Fruit fly (Drosophila melanogaster) whole organism, embryonic: ENCODE measurements around the gene eIF4E6.
A peak's percentile ranks its signal among the peaks of the same experiment; 100 is the strongest.

Experiments
- ATbp ChIP-seq: fragments of 200-800 bp; sonication (Bioruptor generic); optimal IDR thresholded peaks from 2 replicates; lab custom pipeline; 2017; ENCODE audit warnings: missing biosample characterization, mild to moderate bottlenecking, missing genetic modification characterization, missing genetic modification reagents
- Abd-B ChIP-seq: fragments of 200-800 bp; sonication (Bioruptor generic); optimal IDR thresholded peaks from 2 replicates; lab custom pipeline; 2018; ENCODE audit warnings: missing biosample characterization, mild to moderate bottlenecking, missing genetic modification characterization, moderate library complexity
- BtbVII ChIP-seq: fragments of 200-800 bp; sonication (Bioruptor generic); optimal IDR thresholded peaks from 3 replicates; lab custom pipeline; 2017; ENCODE audit warnings: missing biosample characterization, mild to moderate bottlenecking, missing genetic modification characterization
- CG10209 ChIP-seq: fragments of 200-800 bp; sonication (Bioruptor generic); optimal IDR thresholded peaks from 3 replicates; lab custom pipeline; 2017; ENCODE audit warnings: missing biosample characterization, mild to moderate bottlenecking, missing genetic modification characterization, missing genetic modification reagents
- CG10321 ChIP-seq: fragments of 200-800 bp; sonication (Bioruptor generic); IDR thresholded peaks from 2 replicates; pipeline ENCODE4 v1.3.6; 2022; ENCODE audit warnings: missing biosample characterization, missing genetic modification characterization
- CG11456 ChIP-seq: fragments of 200-800 bp; sonication (Bioruptor generic); IDR thresholded peaks from 3 replicates; pipeline ENCODE4 v1.3.6; 2022; ENCODE audit warnings: missing biosample characterization, missing genetic modification characterization
- CG12659 ChIP-seq: fragments of 200-800 bp; sonication (Bioruptor generic); optimal IDR thresholded peaks from 3 replicates; lab custom pipeline; 2017; ENCODE audit warnings: mild to moderate bottlenecking, missing biosample characterization, missing genetic modification reagents, missing genetic modification characterization
- CG12744 ChIP-seq: fragments of 200-800 bp; sonication (Bioruptor generic); optimal IDR thresholded peaks from 2 replicates; lab custom pipeline; 2016; ENCODE audit warnings: missing biosample characterization, missing genetic modification characterization
- CG13287 ChIP-seq: fragments of 200-800 bp; sonication (Bioruptor generic); IDR thresholded peaks from 2 replicates; pipeline ENCODE4 v1.3.6; 2022; ENCODE audit warnings: missing biosample characterization, missing genetic modification characterization; ENCODE audit not compliant: partially characterized antibody
- CG13296 ChIP-seq: fragments of 200-800 bp; sonication (Bioruptor generic); optimal IDR thresholded peaks from 3 replicates; lab custom pipeline; 2018; ENCODE audit warnings: missing biosample characterization, mild to moderate bottlenecking, missing genetic modification characterization
- CG14441 ChIP-seq: fragments of 200-800 bp; sonication (Bioruptor generic); IDR thresholded peaks from 2 replicates; pipeline ENCODE4 v1.3.6; 2022; ENCODE audit warnings: missing biosample characterization, missing genetic modification characterization
- CG15479 ChIP-seq: fragments of 200-800 bp; sonication (Bioruptor generic); optimal IDR thresholded peaks from 3 replicates; lab custom pipeline; 2019; ENCODE audit warnings: missing biosample characterization, mild to moderate bottlenecking, missing genetic modification characterization, moderate library complexity
- CG15514 ChIP-seq: fragments of 200-800 bp; sonication (Bioruptor generic); optimal IDR thresholded peaks from 3 replicates; lab custom pipeline; 2017; ENCODE audit warnings: missing biosample characterization, missing genetic modification characterization, mild to moderate bottlenecking, moderate library complexity, missing genetic modification reagents
- CG1603 ChIP-seq: fragments of 200-800 bp; sonication (Bioruptor generic); optimal IDR thresholded peaks from 2 replicates; lab custom pipeline; 2019; ENCODE audit warnings: missing biosample characterization, mild to moderate bottlenecking, missing genetic modification characterization, moderate library complexity
- CG2678 ChIP-seq: fragments of 200-800 bp; sonication (Bioruptor generic); optimal IDR thresholded peaks from 3 replicates; lab custom pipeline; 2019; ENCODE audit warnings: missing biosample characterization, mild to moderate bottlenecking, missing genetic modification characterization, moderate library complexity
- CG30403 ChIP-seq: fragments of 200-800 bp; sonication (Bioruptor generic); optimal IDR thresholded peaks from 3 replicates; lab custom pipeline; 2016; ENCODE audit warnings: missing biosample characterization, missing genetic modification characterization
- CG3838 ChIP-seq: fragments of 200-800 bp; sonication (Bioruptor generic); optimal IDR thresholded peaks from 3 replicates; lab custom pipeline; 2016; ENCODE audit warnings: missing biosample characterization, missing genetic modification characterization
- CG6175 ChIP-seq: fragments of 200-800 bp; sonication (Bioruptor generic); IDR thresholded peaks from 3 replicates; pipeline ENCODE4 v1.3.6; 2022; ENCODE audit warnings: missing biosample characterization, missing genetic modification characterization
- CG6765 ChIP-seq: fragments of 200-800 bp; sonication (Bioruptor generic); optimal IDR thresholded peaks from 3 replicates; lab custom pipeline; 2017; ENCODE audit warnings: missing biosample characterization, mild to moderate bottlenecking, missing genetic modification characterization
- CG7987 ChIP-seq: fragments of 200-800 bp; sonication (Bioruptor generic); optimal IDR thresholded peaks from 2 replicates; lab custom pipeline; 2018; ENCODE audit warnings: missing biosample characterization, mild to moderate bottlenecking, missing genetic modification characterization, moderate library complexity
- CG8290 ChIP-seq, 3 experiments: fragments of 200-800 bp; sonication (Bioruptor generic); optimal IDR thresholded peaks; 2 replicates each; lab custom pipeline; 2016 to 2019; ENCODE audit warnings: missing biosample characterization in 3 of 3, missing genetic modification characterization in 3 of 3, mild to moderate bottlenecking in 2 of 3, moderate library complexity in 1 of 3
- CG8359 ChIP-seq: fragments of 200-800 bp; sonication (Bioruptor generic); optimal IDR thresholded peaks from 2 replicates; lab custom pipeline; 2017; ENCODE audit warnings: missing biosample characterization, mild to moderate bottlenecking, missing genetic modification characterization, borderline replicate concordance
- CG8924 ChIP-seq: fragments of 200-800 bp; optimal IDR thresholded peaks from 3 replicates; lab custom pipeline; 2019; ENCODE audit warnings: missing biosample characterization, mild to moderate bottlenecking, missing genetic modification characterization, moderate library complexity
- CG9932 ChIP-seq: fragments of 200-800 bp; sonication (Bioruptor generic); IDR thresholded peaks from 2 replicates; pipeline ENCODE4 v1.3.6; 2022; ENCODE audit warnings: missing biosample characterization, missing genetic modification characterization
- CkIIα-i1 ChIP-seq: fragments of 200-800 bp; sonication (Bioruptor generic); IDR thresholded peaks from 2 replicates; pipeline ENCODE4 v1.3.6; 2022; ENCODE audit warnings: missing biosample characterization, missing genetic modification characterization
- Dip2 ChIP-seq: fragments of 200-800 bp; sonication (Bioruptor generic); IDR thresholded peaks from 2 replicates; pipeline ENCODE4 v1.3.6; 2022; ENCODE audit warnings: missing biosample characterization, missing genetic modification characterization
- Dip3 ChIP-seq: fragments of 200-800 bp; sonication (Bioruptor generic); optimal IDR thresholded peaks from 3 replicates; lab custom pipeline; 2016; ENCODE audit warnings: missing biosample characterization, missing genetic modification characterization
- HHEX ChIP-seq: fragments of 200-800 bp; sonication (Bioruptor generic); optimal IDR thresholded peaks from 3 replicates; lab custom pipeline; 2017; ENCODE audit warnings: missing biosample characterization, mild to moderate bottlenecking, missing genetic modification characterization, missing genetic modification reagents
- MTF-1 ChIP-seq: fragments of 200-800 bp; sonication (Bioruptor generic); optimal IDR thresholded peaks from 2 replicates; lab custom pipeline; 2018; ENCODE audit warnings: missing biosample characterization, mild to moderate bottlenecking, missing genetic modification characterization, borderline replicate concordance
- Med ChIP-seq: fragments of 200-800 bp; sonication (Bioruptor generic); peaks from one replicate; lab custom pipeline; 2016; ENCODE audit warnings: missing biosample characterization, missing genetic modification characterization, mild to moderate bottlenecking, inconsistent platforms, moderate library complexity
- Optix ChIP-seq: fragments of 200-800 bp; sonication (Bioruptor generic); IDR thresholded peaks from 3 replicates; pipeline ENCODE4 v1.3.6; 2022; ENCODE audit warnings: missing biosample characterization, missing genetic modification characterization
- Pdp1 ChIP-seq, 2 experiments: fragments of 200-800 bp; sonication (Bioruptor generic); optimal IDR thresholded peaks; 3 replicates each; lab custom pipeline; 2016; ENCODE audit warnings: missing biosample characterization in 2 of 2, missing genetic modification characterization in 2 of 2, mild to moderate bottlenecking in 1 of 2, moderate library complexity in 1 of 2
- Rx ChIP-seq: fragments of 200-800 bp; sonication (Bioruptor generic); IDR thresholded peaks from 2 replicates; pipeline ENCODE4 v1.3.6; 2022; ENCODE audit warnings: missing biosample characterization, missing genetic modification characterization
- Sox100B ChIP-seq: fragments of 200-800 bp; sonication (Bioruptor generic); optimal IDR thresholded peaks from 3 replicates; lab custom pipeline; 2018; ENCODE audit warnings: missing biosample characterization, mild to moderate bottlenecking, missing genetic modification characterization
- caup ChIP-seq: fragments of 200-800 bp; sonication (Bioruptor generic); optimal IDR thresholded peaks from 3 replicates; lab custom pipeline; 2017; ENCODE audit warnings: missing biosample characterization, mild to moderate bottlenecking, missing genetic modification characterization, moderate library complexity; ENCODE audit not compliant: severe bottlenecking
- cg ChIP-seq: fragments of 200-800 bp; sonication (Bioruptor generic); optimal IDR thresholded peaks from 3 replicates; lab custom pipeline; 2019; ENCODE audit warnings: missing biosample characterization, mild to moderate bottlenecking, missing genetic modification characterization, moderate library complexity
- fd102C ChIP-seq: fragments of 200-800 bp; sonication (Bioruptor generic); optimal IDR thresholded peaks from 2 replicates; lab custom pipeline; 2018; ENCODE audit warnings: missing biosample characterization, mild to moderate bottlenecking, missing genetic modification characterization, moderate library complexity
- gcm ChIP-seq: fragments of 200-800 bp; sonication (Bioruptor generic); optimal IDR thresholded peaks from 2 replicates; lab custom pipeline; 2019; ENCODE audit warnings: missing biosample characterization, mild to moderate bottlenecking, missing genetic modification characterization, moderate library complexity
- gcm2 ChIP-seq: fragments of 200-800 bp; sonication (Bioruptor generic); optimal IDR thresholded peaks from 2 replicates; lab custom pipeline; 2016; ENCODE audit warnings: missing biosample characterization, missing genetic modification characterization
- grn ChIP-seq: fragments of 200-800 bp; sonication (Bioruptor generic); optimal IDR thresholded peaks from 3 replicates; lab custom pipeline; 2017; ENCODE audit warnings: missing biosample characterization, missing genetic modification characterization
- hb ChIP-seq: fragments of 200-800 bp; sonication (Bioruptor generic); IDR thresholded peaks from 3 replicates; pipeline ENCODE4 v1.3.6; 2022; ENCODE audit warnings: missing biosample characterization, missing genetic modification characterization; ENCODE audit not compliant: partially characterized antibody
- lab ChIP-seq: fragments of 200-800 bp; sonication (Bioruptor generic); optimal IDR thresholded peaks from 3 replicates; lab custom pipeline; 2017; ENCODE audit warnings: missing biosample characterization, missing genetic modification characterization, mild to moderate bottlenecking, moderate library complexity, missing genetic modification reagents
- mirr ChIP-seq: fragments of 200-800 bp; sonication (Bioruptor generic); optimal IDR thresholded peaks from 3 replicates; lab custom pipeline; 2018; ENCODE audit warnings: missing biosample characterization, mild to moderate bottlenecking, missing genetic modification characterization
- odd ChIP-seq: fragments of 200-800 bp; sonication (Bioruptor generic); optimal IDR thresholded peaks from 2 replicates; lab custom pipeline; 2017; ENCODE audit warnings: missing biosample characterization, mild to moderate bottlenecking, missing genetic modification characterization
- sd ChIP-seq: fragments of 200-800 bp; sonication (Bioruptor generic); optimal IDR thresholded peaks from 3 replicates; lab custom pipeline; 2018; ENCODE audit warnings: missing biosample characterization, mild to moderate bottlenecking, missing genetic modification characterization, moderate library complexity
- sens ChIP-seq: fragments of 200-800 bp; sonication (Bioruptor generic); peaks from one replicate; lab custom pipeline; 2016; ENCODE audit warnings: missing biosample characterization, missing genetic modification characterization
- sisA ChIP-seq: fragments of 200-800 bp; sonication (Bioruptor generic); IDR thresholded peaks from 2 replicates; pipeline ENCODE4 v1.3.6; 2022; ENCODE audit warnings: missing biosample characterization, missing genetic modification characterization
- sna ChIP-seq: fragments of 200-800 bp; sonication (Bioruptor generic); IDR thresholded peaks from 2 replicates; pipeline ENCODE4 v1.3.6; 2022; ENCODE audit warnings: missing biosample characterization, missing genetic modification characterization; ENCODE audit not compliant: partially characterized antibody
- wek ChIP-seq: fragments of 200-800 bp; sonication (Bioruptor generic); optimal IDR thresholded peaks from 3 replicates; lab custom pipeline; 2018; ENCODE audit warnings: missing biosample characterization, mild to moderate bottlenecking, missing genetic modification characterization, moderate library complexity

The eIF4E6 gene

dm6 chr3R:29066285-29066684 is 39.3 kb upstream of the eIF4E6 start (continued):
- no peak for TF ChIP-seq Dip2 (GFP tag; lab: Robert Waterston, UW)
- TF ChIP-seq CG13287 (GFP tag; lab: Robert Waterston, UW) = no peak
- peak; percentile 19 for TF ChIP-seq CG10209
- TF ChIP-seq CG10321 (GFP tag; lab: Robert Waterston, UW) = no peak
- TF ChIP-seq cg (GFP tag; lab: Kevin White, UChicago) = no peak
- TF ChIP-seq hb (GFP tag; lab: Robert Waterston, UW) = no peak
- TF ChIP-seq CG11456 (GFP tag; lab: Robert Waterston, UW) = no peak
- peak; percentile 24 for TF ChIP-seq Sox100B (GFP tag; lab: Kevin White, UChicago)
- TF ChIP-seq CG12744 (GFP tag; lab: Kevin White, UChicago) = no peak
- TF ChIP-seq Abd-B (GFP tag; lab: Kevin White, UChicago) = no peak
- no peak for TF ChIP-seq Dip3
- no peak for TF ChIP-seq sisA (GFP tag; lab: Robert Waterston, UW)
- no peak for TF ChIP-seq CG30403 (GFP tag; lab: Kevin White, UChicago)
- TF ChIP-seq CG12659 (GFP tag; lab: Kevin White, UChicago) = no peak
- TF ChIP-seq sd = peak; percentile 21
- TF ChIP-seq wek (GFP tag; lab: Kevin White, UChicago) = peak; percentile 61
- peak in 1 of 2 experiments; percentile 62 for TF ChIP-seq Pdp1 (GFP tag; optimal IDR thresholded peaks at IDR 0.05; lab: Kevin White, UChicago)
- no peak for TF ChIP-seq CG14441 (GFP tag; lab: Robert Waterston, UW)
- TF ChIP-seq caup = peak; percentile 9
- TF ChIP-seq CG3838 (GFP tag; lab: Kevin White, UChicago) = no peak
- TF ChIP-seq CG8359 (GFP tag; lab: Kevin White, UChicago) = no peak
- TF ChIP-seq gcm = no peak
- peak; percentile 10 for TF ChIP-seq CG2678 (tag; lab: Kevin White, UChicago)
- TF ChIP-seq CG8290 (GFP tag; optimal IDR thresholded peaks at IDR 0.05; lab: Kevin White, UChicago) = no peak
- TF ChIP-seq CG8290 (tag; optimal IDR thresholded peaks at IDR 0.05; lab: Kevin White, UChicago) = peak in 1 of 2 experiments; percentile 45
- peak; percentile 81 for TF ChIP-seq Med (GFP tag; lab: Kevin White, UChicago)
- peak; percentile 53 for TF ChIP-seq CG7987 (GFP tag; lab: Kevin White, UChicago)
- peak; percentile 41 for TF ChIP-seq odd (GFP tag; lab: Kevin White, UChicago)
- no peak for TF ChIP-seq CG9932
- TF ChIP-seq grn (GFP tag; lab: Kevin White, UChicago) = peak; percentile 49
- peak; percentile 60 for TF ChIP-seq lab (GFP tag; lab: Kevin White, UChicago)
- TF ChIP-seq CG13296 (GFP tag; lab: Kevin White, UChicago) = peak; percentile 15
- TF ChIP-seq CG6765 = peak; percentile 32
- TF ChIP-seq Rx (GFP tag; lab: Robert Waterston, UW) = no peak
- TF ChIP-seq sna (GFP tag; lab: Robert Waterston, UW) = no peak
- TF ChIP-seq fd102C = peak; percentile 32
- TF ChIP-seq CG8924 (tag; lab: Kevin White, UChicago) = no peak
- peak; percentile 11 for TF ChIP-seq CG15514
- no peak for TF ChIP-seq gcm2 (GFP tag; lab: Kevin White, UChicago)
- no peak for TF ChIP-seq CG6175 (GFP tag; lab: Robert Waterston, UW)
- TF ChIP-seq MTF-1 (GFP tag; lab: Kevin White, UChicago) = peak; percentile 22
- TF ChIP-seq ATbp (GFP tag; lab: Kevin White, UChicago) = peak; percentile 58
- peak; percentile 69 for TF ChIP-seq sens (GFP tag; lab: Kevin White, UChicago)
- peak; percentile 12 for TF ChIP-seq CG15479 (GFP tag; lab: Kevin White, UChicago)
- peak; percentile 12 for TF ChIP-seq CG1603 (tag; lab: Kevin White, UChicago)
- TF ChIP-seq BtbVII (GFP tag; lab: Kevin White, UChicago) = peak; percentile 22
- TF ChIP-seq Optix (GFP tag; lab: Robert Waterston, UW) = no peak
- no peak for TF ChIP-seq CkIIα-i1 (GFP tag; lab: Robert Waterston, UW)
- TF ChIP-seq mirr (GFP tag; lab: Kevin White, UChicago) = peak; percentile 39
- peak; percentile 34 for TF ChIP-seq HHEX (GFP tag; lab: Kevin White, UChicago)
